Fruit fly (Drosophila melanogaster) whole organism: ENCODE measurements around the gene Spn77Bc.

Experiments
- CG8478 ChIP-seq: fragments of >200 bp; optimal IDR thresholded peaks from 2 replicates; lab custom pipeline; 2018; ENCODE audit warnings: inconsistent platforms
- Dll ChIP-seq: fragments of >200 bp; optimal IDR thresholded peaks from 2 replicates; lab custom pipeline; 2017
- pan ChIP-seq: fragments of >200 bp; optimal IDR thresholded peaks from 2 replicates; lab custom pipeline; 2017
- psq ChIP-seq: fragments of >200 bp; optimal IDR thresholded peaks from 2 replicates; lab custom pipeline; 2017
- usp ChIP-seq: fragments of >200 bp; optimal IDR thresholded peaks from 2 replicates; lab custom pipeline; 2017; ENCODE audit warnings: missing biosample characterization, missing genetic modification characterization, mixed read lengths

DNA sequence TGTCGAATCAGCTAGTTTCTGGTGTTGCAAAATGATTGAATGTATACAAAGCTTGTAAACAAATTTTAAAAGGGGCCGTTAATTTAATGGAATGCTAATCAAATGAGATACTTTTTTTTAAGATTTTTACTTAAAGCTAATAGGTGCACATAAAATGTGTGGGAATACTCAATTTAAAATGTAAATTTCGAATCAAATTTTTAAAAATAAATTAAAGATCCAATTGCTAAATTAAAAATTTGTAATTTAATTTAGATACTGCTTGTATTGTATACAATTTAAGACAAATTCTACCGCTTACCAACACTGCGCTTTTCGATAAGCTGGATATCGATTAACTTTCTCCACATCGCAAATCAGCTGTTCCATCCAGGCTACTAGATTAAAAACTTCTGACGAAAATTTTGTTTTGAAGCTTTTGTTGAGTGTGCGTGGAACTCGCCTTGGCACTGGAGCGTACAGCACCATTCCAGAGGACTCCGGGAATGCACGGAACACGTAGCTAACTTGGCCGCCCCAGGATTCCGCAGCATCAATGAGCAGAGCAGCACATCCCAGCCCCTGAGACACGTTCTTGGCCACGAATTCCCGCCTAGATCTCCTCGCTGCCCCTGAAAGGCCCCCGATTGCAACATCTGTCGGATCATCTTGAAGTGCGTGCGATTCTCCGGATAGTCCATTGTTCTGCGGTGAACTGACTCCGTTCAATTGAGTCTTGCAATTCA lies 41.8 kb downstream of the Spn77Bc start, which contains the start of the genes CG5498 and fbl:
- TF ChIP-seq Dll (lab: Kevin White, UChicago) (no peak), usp (GFP tag; lab: Kevin White, UChicago) (no peak), CG8478 (lab: Kevin White, UChicago) (no peak), psq (lab: Kevin White, UChicago) (no peak), pan (lab: Kevin White, UChicago) (no peak)
